Worm (Caenorhabditis elegans) whole organism, midembryonic: Measurements from ENCODE around the gene F26F4.5.

Experiments used
- flt-1 ChIP-seq: fragments of 200-800 bp; sonication (Bioruptor generic); IDR thresholded peaks from 2 replicates; pipeline ENCODE4 v1.3.6; 2022; ENCODE audit warnings: missing genetic modification characterization, missing compliant biosample characterization
- ref-1 ChIP-seq: fragments of 200-800 bp; sonication (Bioruptor generic); conservative IDR thresholded peaks from 2 replicates; pipeline ENCODE4 v1.3.6; 2022; ENCODE audit warnings: missing genetic modification reagents, missing genetic modification characterization, missing compliant biosample characterization

ce11 chrIII:4890997-4891396, at the start of gene F26F4.5:
- TF ChIP-seq ref-1 (GFP tag; lab: Robert Waterston, UW) (no peak), flt-1 (GFP tag; lab: Robert Waterston, UW) (no peak)
